Worm (Caenorhabditis elegans): Measurements from ENCODE around the gene ttc-39B.

The ttc-39B gene

ce11 chrII:6371003-6371402 is 37.2 kb upstream of the ttc-39B start, which contains the start of gene lin-23:
TSS of gene lin-23 (plus strand) at chrII:6371303.
- no peak for TF ChIP-seq mep-1 (tag; optimal IDR thresholded peaks at IDR 0.05)
- TF ChIP-seq blmp-1 (tag; optimal IDR thresholded peaks at IDR 0.05), result no peak
- no peak for TF ChIP-seq nhr-28 (tag; optimal IDR thresholded peaks at IDR 0.05)
- TF ChIP-seq zip-8 (tag; optimal IDR thresholded peaks at IDR 0.05), result no peak
- no peak for TF ChIP-seq lsy-2 (tag; optimal IDR thresholded peaks at IDR 0.05)
- no peak for TF ChIP-seq nhr-2 (tag; optimal IDR thresholded peaks at IDR 0.05)
- TF ChIP-seq unc-39 (tag; optimal IDR thresholded peaks at IDR 0.05), result no peak
- TF ChIP-seq nhr-12 (tag; optimal IDR thresholded peaks at IDR 0.05), result no peak
- no peak for TF ChIP-seq sem-2 (GFP tag; optimal IDR thresholded peaks at IDR 0.05)
- TF ChIP-seq lin-13 (tag; optimal IDR thresholded peaks at IDR 0.05), result no peak
- no peak for TF ChIP-seq nhr-237 (tag; optimal IDR thresholded peaks at IDR 0.05)
- TF ChIP-seq elt-3 (tag; optimal IDR thresholded peaks at IDR 0.05), result no peak
- no peak for TF ChIP-seq ceh-39 (tag; optimal IDR thresholded peaks at IDR 0.05)
- TF ChIP-seq ham-2 (GFP tag; optimal IDR thresholded peaks at IDR 0.05), result no peak
- no peak for TF ChIP-seq unc-62 (GFP tag; optimal IDR thresholded peaks at IDR 0.05)
- TF ChIP-seq ztf-11 (tag; optimal IDR thresholded peaks at IDR 0.05), result no peak
- TF ChIP-seq elt-1 (tag; optimal IDR thresholded peaks at IDR 0.05; ENCODE audit: borderline replicate concordance, insufficient read depth), result no peak
- no peak for TF ChIP-seq unc-120 (tag; optimal IDR thresholded peaks at IDR 0.05; ENCODE audit: poor library complexity, severe bottlenecking)
- TF ChIP-seq tbx-8 (GFP tag; optimal IDR thresholded peaks at IDR 0.05), result no peak
- TF ChIP-seq pha-4 (tag; optimal IDR thresholded peaks at IDR 0.05), result no peak

ce11 chrII:6370110-6370509 is 36.3 kb upstream of the ttc-39B start:
- TF ChIP-seq sptf-1 (tag; optimal IDR thresholded peaks at IDR 0.05) (peak; percentile 50), tbx-8 (GFP tag; optimal IDR thresholded peaks at IDR 0.05) (no peak), mls-2 (tag; optimal IDR thresholded peaks at IDR 0.05) (no peak), lin-32 (GFP tag; optimal IDR thresholded peaks at IDR 0.05) (no peak), cnd-1 (tag; optimal IDR thresholded peaks at IDR 0.05) (no peak), nhr-76 (tag; optimal IDR thresholded peaks at IDR 0.05) (no peak), zip-8 (tag; optimal IDR thresholded peaks at IDR 0.05) (no peak), nhr-28 (tag; optimal IDR thresholded peaks at IDR 0.05) (no peak), sem-2 (GFP tag; optimal IDR thresholded peaks at IDR 0.05) (no peak), lin-13 (tag; optimal IDR thresholded peaks at IDR 0.05) (peak; percentile 15), ztf-11 (tag; optimal IDR thresholded peaks at IDR 0.05) (no peak), ham-2 (GFP tag; optimal IDR thresholded peaks at IDR 0.05) (peak; percentile 88), unc-39 (tag; optimal IDR thresholded peaks at IDR 0.05) (no peak), hlh-1 (tag; optimal IDR thresholded peaks at IDR 0.05) (peak; percentile 60), mep-1 (tag; optimal IDR thresholded peaks at IDR 0.05) (peak; percentile 75), unc-120 (tag; optimal IDR thresholded peaks at IDR 0.05; ENCODE audit: poor library complexity, severe bottlenecking) (peak; percentile 36), drap-1 (GFP tag; optimal IDR thresholded peaks at IDR 0.05) (peak; percentile 48), mab-5 (tag; optimal IDR thresholded peaks at IDR 0.05) (no peak), unc-62 (GFP tag; optimal IDR thresholded peaks at IDR 0.05) (peak; percentile 46), ceh-39 (tag; optimal IDR thresholded peaks at IDR 0.05) (peak; percentile 71), snpc-4 (tag; optimal IDR thresholded peaks at IDR 0.05) (no peak), M03D4.4 (tag; optimal IDR thresholded peaks at IDR 0.05) (no peak), ceh-83 (GFP tag; optimal IDR thresholded peaks at IDR 0.05) (no peak), blmp-1 (tag; optimal IDR thresholded peaks at IDR 0.05) (peak; percentile 74), nhr-2 (tag; optimal IDR thresholded peaks at IDR 0.05) (peak; percentile 31), nhr-237 (tag; optimal IDR thresholded peaks at IDR 0.05) (peak; percentile 62), elt-3 (tag; optimal IDR thresholded peaks at IDR 0.05) (no peak), nhr-12 (tag; optimal IDR thresholded peaks at IDR 0.05) (no peak), ceh-43 (GFP tag; optimal IDR thresholded peaks at IDR 0.05) (no peak), flh-1 (GFP tag; optimal IDR thresholded peaks at IDR 0.05) (no peak), bed-3 (GFP tag; optimal IDR thresholded peaks at IDR 0.05) (no peak), ces-1 (GFP tag; optimal IDR thresholded peaks at IDR 0.05) (peak; percentile 95), elt-1 (tag; optimal IDR thresholded peaks at IDR 0.05; ENCODE audit: borderline replicate concordance, insufficient read depth) (no peak), pha-4 (tag; optimal IDR thresholded peaks at IDR 0.05) (peak; percentile 66), lsy-2 (tag; optimal IDR thresholded peaks at IDR 0.05) (peak; percentile 65)

ce11 chrII:6366696-6367095 is 32.9 kb upstream of the ttc-39B start, which contains the start of gene ctsa-4.1:
TSS of gene ctsa-4.1 (plus strand) at chrII:6366996.
- TF ChIP-seq lin-32 (GFP tag; optimal IDR thresholded peaks at IDR 0.05) (no peak), elt-1 (tag; optimal IDR thresholded peaks at IDR 0.05; ENCODE audit: borderline replicate concordance, insufficient read depth) (no peak), unc-120 (tag; optimal IDR thresholded peaks at IDR 0.05; ENCODE audit: poor library complexity, severe bottlenecking) (no peak), ces-1 (GFP tag; optimal IDR thresholded peaks at IDR 0.05) (no peak), mab-5 (tag; optimal IDR thresholded peaks at IDR 0.05) (no peak), unc-62 (GFP tag; optimal IDR thresholded peaks at IDR 0.05) (no peak), mls-2 (tag; optimal IDR thresholded peaks at IDR 0.05) (no peak), ceh-83 (GFP tag; optimal IDR thresholded peaks at IDR 0.05) (no peak), cnd-1 (tag; optimal IDR thresholded peaks at IDR 0.05) (no peak), nhr-12 (tag; optimal IDR thresholded peaks at IDR 0.05) (no peak), pha-4 (tag; optimal IDR thresholded peaks at IDR 0.05) (no peak), ceh-43 (GFP tag; optimal IDR thresholded peaks at IDR 0.05) (no peak)

Measured in whole organism, mixed stage, embryonic.